Fruit fly (Drosophila melanogaster): ENCODE data around the gene 7B2.

Gene 7B2

DNA sequence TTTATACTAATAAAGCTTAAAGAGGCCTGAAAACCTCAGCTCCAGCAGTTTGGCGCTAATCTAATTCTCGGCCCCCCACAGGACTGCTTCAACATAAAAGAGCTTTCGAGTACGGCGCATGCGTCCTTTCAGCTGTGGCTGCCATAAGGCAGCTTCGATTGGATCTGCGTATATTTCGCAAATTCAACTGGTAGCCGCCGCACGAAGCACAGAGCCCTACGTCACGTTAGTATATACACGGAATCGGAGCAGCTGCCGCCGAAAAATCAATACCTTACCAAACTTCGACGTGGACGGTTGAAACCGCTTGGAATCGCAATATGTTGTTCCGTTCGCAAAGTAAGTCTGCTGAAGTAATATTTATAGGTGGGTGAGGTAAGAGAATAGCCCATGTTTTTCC, at the start of gene 7B2:
7B2 (plus strand) TSS at position 169 of the 400 bp plus-strand sequence.
- no peak for TF ChIP-seq psq (optimal IDR thresholded peaks at IDR 0.05)
- TF ChIP-seq insv (optimal IDR thresholded peaks at IDR 0.05): no peak
- no peak for TF ChIP-seq h (optimal IDR thresholded peaks at IDR 0.05)
- no peak for TF ChIP-seq ttk (optimal IDR thresholded peaks at IDR 0.05)
- no peak for TF ChIP-seq Myc (optimal IDR thresholded peaks at IDR 0.05)
- TF ChIP-seq Sin3A (optimal IDR thresholded peaks at IDR 0.05): no peak

DNA sequence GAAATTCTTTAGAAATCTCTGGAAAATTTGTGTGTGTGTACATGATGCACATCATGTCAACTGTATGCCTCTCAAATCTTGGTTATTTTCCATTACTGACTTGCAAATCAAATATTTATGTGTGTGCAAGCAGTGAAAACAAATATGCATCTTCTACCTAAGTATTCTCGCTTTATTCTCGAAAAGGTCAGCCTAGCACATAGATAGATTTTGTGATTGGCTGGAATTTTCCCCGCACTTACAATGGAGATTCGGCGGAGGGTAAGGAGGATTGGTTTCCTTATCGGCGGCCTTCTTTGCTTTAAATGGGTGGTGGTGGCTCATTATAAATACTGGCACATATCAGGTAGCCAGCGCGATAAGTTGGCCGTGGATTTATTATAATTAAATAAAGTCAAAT, 48.7 kb upstream of the 7B2 start:
- TF ChIP-seq h (optimal IDR thresholded peaks at IDR 0.05) (no peak), Myc (optimal IDR thresholded peaks at IDR 0.05) (no peak), insv (optimal IDR thresholded peaks at IDR 0.05) (no peak), ttk (optimal IDR thresholded peaks at IDR 0.05) (no peak), psq (optimal IDR thresholded peaks at IDR 0.05) (no peak), Sin3A (optimal IDR thresholded peaks at IDR 0.05) (no peak)

dm6 chr3R:5330338-5330737, 46.2 kb upstream of the 7B2 start:
- TF ChIP-seq Myc (optimal IDR thresholded peaks at IDR 0.05) (no peak), psq (optimal IDR thresholded peaks at IDR 0.05) (no peak), insv (optimal IDR thresholded peaks at IDR 0.05) (no peak), h (optimal IDR thresholded peaks at IDR 0.05) (no peak), ttk (optimal IDR thresholded peaks at IDR 0.05) (no peak), Sin3A (optimal IDR thresholded peaks at IDR 0.05) (no peak)

dm6 chr3R:5331764-5332405, 44.7 kb upstream of the 7B2 start:
- no peak for TF ChIP-seq Sin3A (optimal IDR thresholded peaks at IDR 0.05)
- TF ChIP-seq psq (optimal IDR thresholded peaks at IDR 0.05): no peak
- TF ChIP-seq Myc (optimal IDR thresholded peaks at IDR 0.05): no peak
- no peak for TF ChIP-seq ttk (optimal IDR thresholded peaks at IDR 0.05)
- TF ChIP-seq insv (optimal IDR thresholded peaks at IDR 0.05): no peak
- no peak for TF ChIP-seq h (optimal IDR thresholded peaks at IDR 0.05)

dm6 chr3R:5346707-5347323, 29.8 kb upstream of the 7B2 start:
- TF ChIP-seq psq (optimal IDR thresholded peaks at IDR 0.05): no peak
- TF ChIP-seq h (optimal IDR thresholded peaks at IDR 0.05): no peak
- no peak for TF ChIP-seq ttk (optimal IDR thresholded peaks at IDR 0.05)
- TF ChIP-seq insv (optimal IDR thresholded peaks at IDR 0.05): no peak
- no peak for TF ChIP-seq Sin3A (optimal IDR thresholded peaks at IDR 0.05)
- TF ChIP-seq Myc (optimal IDR thresholded peaks at IDR 0.05): no peak

dm6 chr3R:5350393-5350972, 26.1 kb upstream of the 7B2 start, which contains the start of gene mtd:
mtd (minus strand) TSS chr3R:5350443.
- TF ChIP-seq insv (optimal IDR thresholded peaks at IDR 0.05): no peak
- TF ChIP-seq psq (optimal IDR thresholded peaks at IDR 0.05): no peak
- TF ChIP-seq Sin3A (optimal IDR thresholded peaks at IDR 0.05): no peak
- no peak for TF ChIP-seq Myc (optimal IDR thresholded peaks at IDR 0.05)
- no peak for TF ChIP-seq h (optimal IDR thresholded peaks at IDR 0.05)
- no peak for TF ChIP-seq ttk (optimal IDR thresholded peaks at IDR 0.05)

- TF ChIP-seq Myc (optimal IDR thresholded peaks at IDR 0.05) (no peak), insv (optimal IDR thresholded peaks at IDR 0.05) (no peak), h (optimal IDR thresholded peaks at IDR 0.05) (no peak), ttk (optimal IDR thresholded peaks at IDR 0.05) (no peak), psq (optimal IDR thresholded peaks at IDR 0.05) (no peak)
Observed at dm6 chr3R:5354373-5355134, 22.0 kb upstream of the 7B2 start, which contains the start of the genes CG11999 and CG1161. CG11999 (minus strand) TSS chr3R:5354747. CG1161 (plus strand) TSS chr3R:5355092.

DNA sequence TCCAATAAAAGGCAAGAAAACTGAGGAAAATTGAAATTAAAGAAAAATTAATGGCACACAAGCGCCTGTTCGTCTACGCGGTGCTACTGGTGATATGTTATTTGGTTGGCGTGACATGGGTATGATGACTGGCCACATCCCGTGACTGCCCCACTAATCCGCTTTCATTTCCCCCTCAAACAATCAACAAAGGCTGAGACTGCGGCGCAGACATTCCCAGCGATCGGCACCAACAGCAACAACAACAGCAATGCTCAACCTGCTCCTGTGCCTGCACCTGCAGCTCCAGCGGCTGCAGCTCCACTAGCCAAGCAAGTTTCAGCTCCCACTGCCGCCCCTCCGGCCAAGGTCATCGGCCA, 21.5 kb upstream of the 7B2 start:
- TF ChIP-seq ttk (optimal IDR thresholded peaks at IDR 0.05) (no peak), Myc (optimal IDR thresholded peaks at IDR 0.05) (no peak), insv (optimal IDR thresholded peaks at IDR 0.05) (no peak), Sin3A (optimal IDR thresholded peaks at IDR 0.05) (no peak), psq (optimal IDR thresholded peaks at IDR 0.05) (no peak), h (optimal IDR thresholded peaks at IDR 0.05) (no peak)

DNA sequence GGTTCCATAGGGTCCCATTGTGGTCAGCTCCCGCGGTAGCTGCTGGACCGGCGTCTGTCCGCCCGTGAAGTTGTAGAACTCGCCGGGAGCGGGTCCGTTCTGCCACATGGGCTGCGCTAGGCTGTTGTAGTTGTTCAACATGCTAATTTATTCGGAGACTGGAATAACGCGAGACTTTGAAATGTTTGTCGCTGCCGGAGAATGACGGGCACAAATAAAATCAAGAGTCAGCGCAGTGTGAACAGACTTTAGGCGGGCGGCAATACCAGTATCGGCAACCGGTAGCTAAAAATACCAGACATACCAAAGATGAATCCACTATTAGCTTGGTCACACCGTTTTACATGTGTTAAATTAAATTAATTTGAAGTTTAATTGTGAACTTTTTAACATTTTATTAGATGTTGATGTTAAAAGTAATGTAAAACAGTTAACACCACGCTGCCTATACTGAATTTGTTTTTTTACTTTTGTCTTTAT, 18.6 kb upstream of the 7B2 start, which contains the start of gene Prosbeta7:
Prosbeta7 (minus strand) TSS at position 430 of the 480 bp plus-strand sequence.
- no peak for TF ChIP-seq h (optimal IDR thresholded peaks at IDR 0.05)
- no peak for TF ChIP-seq ttk (optimal IDR thresholded peaks at IDR 0.05)

- TF ChIP-seq Sin3A (optimal IDR thresholded peaks at IDR 0.05) (no peak), h (optimal IDR thresholded peaks at IDR 0.05) (no peak), Myc (optimal IDR thresholded peaks at IDR 0.05) (no peak), ttk (optimal IDR thresholded peaks at IDR 0.05) (no peak), psq (optimal IDR thresholded peaks at IDR 0.05) (no peak)
Observed at dm6 chr3R:5361681-5362319, 14.8 kb upstream of the 7B2 start.

dm6 chr3R:5363412-5363811, 13.2 kb upstream of the 7B2 start:
- TF ChIP-seq Myc (optimal IDR thresholded peaks at IDR 0.05) (no peak), h (optimal IDR thresholded peaks at IDR 0.05) (no peak), psq (optimal IDR thresholded peaks at IDR 0.05) (no peak), Sin3A (optimal IDR thresholded peaks at IDR 0.05) (no peak), insv (optimal IDR thresholded peaks at IDR 0.05) (no peak), ttk (optimal IDR thresholded peaks at IDR 0.05) (no peak)
